Fruit fly (Drosophila melanogaster): Measurements from ENCODE around the gene Brr2.

The Brr2 gene

dm6 chr3L:15999358-16000005 lies 31.8 kb upstream of the Brr2 start (continued):
- TF ChIP-seq CG32767 (GFP tag; IDR thresholded peaks at IDR 0.05) (0 out of 2 replicates have a peak, but pooled peaks have one; percentile 28), CG10209 (GFP tag; optimal IDR thresholded peaks at IDR 0.05) (peak; percentile 61), CG6272 (GFP tag; IDR thresholded peaks at IDR 0.05) (no peak), croc (GFP tag; conservative IDR thresholded peaks at IDR 0.05) (no peak), dmrt11E (tag; optimal IDR thresholded peaks at IDR 0.05) (peak; percentile 30), CG15479 (GFP tag; optimal IDR thresholded peaks at IDR 0.05) (no peak), ranshi (GFP tag; IDR thresholded peaks at IDR 0.05) (peak; percentile 56; the same call in 1 of the 2 replicates), nau (GFP tag; optimal IDR thresholded peaks at IDR 0.05) (peak; percentile 22), CG4328 (GFP tag; optimal IDR thresholded peaks at IDR 0.05) (peak; percentile 20), kay (GFP tag; optimal IDR thresholded peaks at IDR 0.05) (no peak), pan (optimal IDR thresholded peaks at IDR 0.05) (no peak), pan (GFP tag; optimal IDR thresholded peaks at IDR 0.05 in 1 of 2, IDR thresholded peaks at IDR 0.05 in 1 of 2) (peak in 1 of 2 experiments; percentile 67), grau (tag; optimal IDR thresholded peaks at IDR 0.05) (peak; percentile 79), CG17829 (tag; optimal IDR thresholded peaks at IDR 0.05) (peak; percentile 37), ftz-f1 (GFP tag; optimal IDR thresholded peaks at IDR 0.05) (peak; percentile 58), CG18764 (GFP tag; optimal IDR thresholded peaks at IDR 0.05) (peak; percentile 17), hkb (optimal IDR thresholded peaks at IDR 0.05) (no peak), hkb (GFP tag; IDR thresholded peaks at IDR 0.05) (peak; percentile 49), z (GFP tag; IDR thresholded peaks at IDR 0.05) (0 out of 3 replicates have a peak, but pooled peaks have one; percentile 25), CG9437 (GFP tag; optimal IDR thresholded peaks at IDR 0.05) (no peak), CG17612 (GFP tag; IDR thresholded peaks at IDR 0.05) (0 out of 2 replicates have a peak, but pooled peaks have one; percentile 25), maf-S (GFP tag; optimal IDR thresholded peaks at IDR 0.05) (no peak), otp (GFP tag; IDR thresholded peaks at IDR 0.05) (no peak), CG2889 (GFP tag; IDR thresholded peaks at IDR 0.05) (0 out of 3 replicates have a peak, but pooled peaks have one; percentile 35), vnd (GFP tag; IDR thresholded peaks at IDR 0.05; ENCODE audit: partially characterized antibody) (no peak), onecut (GFP tag; IDR thresholded peaks at IDR 0.05) (no peak), ato (GFP tag; IDR thresholded peaks at IDR 0.05; ENCODE audit: partially characterized antibody) (no peak), fd64A (GFP tag; optimal IDR thresholded peaks at IDR 0.05) (no peak), CG10431 (GFP tag; optimal IDR thresholded peaks at IDR 0.05) (no peak), grn (GFP tag; optimal IDR thresholded peaks at IDR 0.05) (peak; percentile 48), Taf1 (GFP tag; IDR thresholded peaks at IDR 0.05) (no peak), dm (GFP tag; optimal IDR thresholded peaks at IDR 0.05) (no peak), CG7928 (GFP tag; optimal IDR thresholded peaks at IDR 0.05) (peak; percentile 3), cad (GFP tag; optimal IDR thresholded peaks at IDR 0.05) (no peak), cas (GFP tag; IDR thresholded peaks at IDR 0.05) (no peak), Dbx (GFP tag; IDR thresholded peaks at IDR 0.05) (peak; percentile 39; the same call in 1 of the 3 replicates), Myb (GFP tag; optimal IDR thresholded peaks at IDR 0.05) (no peak), ash1 (GFP tag; optimal IDR thresholded peaks at IDR 0.05) (no peak), pb (GFP tag; optimal IDR thresholded peaks at IDR 0.05) (no peak), NfI (GFP tag; optimal IDR thresholded peaks at IDR 0.05) (no peak), cg (GFP tag; optimal IDR thresholded peaks at IDR 0.05) (peak; percentile 14), CG15011 (GFP tag; optimal IDR thresholded peaks at IDR 0.05) (no peak), Six4 (GFP tag; optimal IDR thresholded peaks at IDR 0.05) (no peak), pho (GFP tag; optimal IDR thresholded peaks at IDR 0.05) (peak; percentile 13), CG1529 (GFP tag; optimal IDR thresholded peaks at IDR 0.05) (no peak), NK7.1 (GFP tag; optimal IDR thresholded peaks at IDR 0.05) (no peak), caup (GFP tag; optimal IDR thresholded peaks at IDR 0.05; ENCODE audit: severe bottlenecking) (peak; percentile 64), Drgx (GFP tag; IDR thresholded peaks at IDR 0.05) (no peak), Ptx1 (GFP tag; IDR thresholded peaks at IDR 0.05) (no peak; the same call in none of the 2 replicates), HmgD (GFP tag; optimal IDR thresholded peaks at IDR 0.05) (no peak), YL-1 (GFP tag; optimal IDR thresholded peaks at IDR 0.05) (no peak)
